Fruit fly (Drosophila melanogaster): ENCODE data around the gene Ir94c.
A peak's percentile ranks its signal among the peaks of the same experiment; 100 is the strongest.

The Ir94c gene

dm6 chr3R:22121220-22121619 is 2.0 kb upstream of the Ir94c start (continued):
- TF ChIP-seq twi (tag; optimal IDR thresholded peaks at IDR 0.05) (peak; percentile 41), dysf (GFP tag; IDR thresholded peaks at IDR 0.05) (peak; percentile 78), CG2116 (GFP tag; optimal IDR thresholded peaks at IDR 0.05) (no peak), Optix (GFP tag; IDR thresholded peaks at IDR 0.05) (no peak), CG17829 (tag; optimal IDR thresholded peaks at IDR 0.05) (no peak), hth (optimal IDR thresholded peaks at IDR 0.05) (no peak), CHES-1-like (GFP tag; optimal IDR thresholded peaks at IDR 0.05) (no peak), C15 (GFP tag; IDR thresholded peaks at IDR 0.05) (peak; percentile 45; the same call in 1 of the 3 replicates), mam (GFP tag; optimal IDR thresholded peaks at IDR 0.05) (peak; percentile 49), CG3065 (GFP tag; optimal IDR thresholded peaks at IDR 0.05) (no peak), stwl (tag; optimal IDR thresholded peaks at IDR 0.05) (no peak), nom (GFP tag; optimal IDR thresholded peaks at IDR 0.05) (no peak), onecut (GFP tag; IDR thresholded peaks at IDR 0.05) (0 out of 2 replicates have a peak, but pooled peaks have one; percentile 14), CG14965 (GFP tag; optimal IDR thresholded peaks at IDR 0.05; ENCODE audit: borderline replicate concordance) (no peak), Fer2 (tag; optimal IDR thresholded peaks at IDR 0.05) (peak; percentile 56), lov (optimal IDR thresholded peaks at IDR 0.05) (no peak), lov (GFP tag; IDR thresholded peaks at IDR 0.05) (no peak), ap (GFP tag; IDR thresholded peaks at IDR 0.05) (peak; percentile 51; the same call in 1 of the 2 replicates), CG12299 (tag; optimal IDR thresholded peaks at IDR 0.05) (peak; percentile 9), CG10209 (GFP tag; optimal IDR thresholded peaks at IDR 0.05) (peak; percentile 45), unpg (GFP tag; optimal IDR thresholded peaks at IDR 0.05) (peak; percentile 78), chif (GFP tag; optimal IDR thresholded peaks at IDR 0.05) (no peak), CG6689 (GFP tag; IDR thresholded peaks at IDR 0.05) (peak; percentile 72), Fer3 (tag; optimal IDR thresholded peaks at IDR 0.05) (peak; percentile 74), ac (GFP tag; optimal IDR thresholded peaks at IDR 0.05) (no peak), CG12659 (GFP tag; optimal IDR thresholded peaks at IDR 0.05) (peak; percentile 51), Trl (optimal IDR thresholded peaks at IDR 0.05) (no peak), Trl (GFP tag; optimal IDR thresholded peaks at IDR 0.05) (no peak), CkIIα-i1 (GFP tag; IDR thresholded peaks at IDR 0.05) (no peak), CG7963 (GFP tag; IDR thresholded peaks at IDR 0.05; ENCODE audit: partially characterized antibody) (no peak), CG8924 (tag; optimal IDR thresholded peaks at IDR 0.05) (no peak), Dbx (GFP tag; IDR thresholded peaks at IDR 0.05) (peak; percentile 80; the same call in 2 of the 3 replicates), scrt (GFP tag; optimal IDR thresholded peaks at IDR 0.05) (peak; percentile 49), bowl (GFP tag; IDR thresholded peaks at IDR 0.05) (no peak), CG16863 (GFP tag; optimal IDR thresholded peaks at IDR 0.05) (no peak), CG4328 (GFP tag; optimal IDR thresholded peaks at IDR 0.05) (no peak), pnt (GFP tag; optimal IDR thresholded peaks at IDR 0.05) (no peak), CG18262 (tag; optimal IDR thresholded peaks at IDR 0.05) (no peak), zfh1 (GFP tag; IDR thresholded peaks at IDR 0.05) (no peak), CG17385 (GFP tag; optimal IDR thresholded peaks at IDR 0.05) (peak; percentile 50), CG34224 (GFP tag; IDR thresholded peaks at IDR 0.05; ENCODE audit: partially characterized antibody) (no peak), Drgx (GFP tag; IDR thresholded peaks at IDR 0.05) (no peak), BtbVII (GFP tag; optimal IDR thresholded peaks at IDR 0.05) (peak; percentile 25), grau (tag; optimal IDR thresholded peaks at IDR 0.05) (no peak), Blimp-1 (GFP tag; optimal IDR thresholded peaks at IDR 0.05) (no peak), CG11093 (GFP tag; IDR thresholded peaks at IDR 0.05) (0 out of 3 replicates have a peak, but pooled peaks have one; percentile 30), CG13894 (tag; optimal IDR thresholded peaks at IDR 0.05) (no peak), E2f2 (GFP tag; IDR thresholded peaks at IDR 0.05) (no peak), E2f1 (GFP tag; IDR thresholded peaks at IDR 0.05) (peak; percentile 57), CG10565 (GFP tag; optimal IDR thresholded peaks at IDR 0.05) (no peak), row (GFP tag; IDR thresholded peaks at IDR 0.05) (peak; percentile 76), ttk (GFP tag; IDR thresholded peaks at IDR 0.05) (peak; percentile 56)

All from whole organism, embryonic.